Worm (Caenorhabditis elegans): ENCODE results near the gene cut-3.

Gene cut-3

DNA sequence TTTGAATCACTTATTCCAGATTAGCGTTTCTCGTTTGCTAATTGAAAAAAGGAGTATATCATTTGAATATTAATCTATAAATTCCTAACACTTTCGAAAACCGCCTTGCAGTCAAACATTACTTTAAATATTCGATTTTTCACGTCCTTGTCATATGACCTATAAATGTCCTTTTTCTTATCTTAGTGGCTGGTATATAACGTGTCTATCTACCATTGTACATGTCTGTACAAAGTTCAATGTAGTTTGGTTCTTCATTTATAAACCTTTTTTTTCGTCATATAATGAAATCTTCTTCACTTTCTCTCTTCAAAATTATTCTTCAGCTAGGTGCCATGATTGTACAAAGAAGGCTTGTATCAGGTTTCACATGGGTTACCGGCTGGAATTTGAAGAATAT, 39.0 kb upstream of the cut-3 start, which contains the start of gene gbh-2 (continued):
- no peak for TF ChIP-seq ceh-82 (tag; optimal IDR thresholded peaks at IDR 0.05)

DNA sequence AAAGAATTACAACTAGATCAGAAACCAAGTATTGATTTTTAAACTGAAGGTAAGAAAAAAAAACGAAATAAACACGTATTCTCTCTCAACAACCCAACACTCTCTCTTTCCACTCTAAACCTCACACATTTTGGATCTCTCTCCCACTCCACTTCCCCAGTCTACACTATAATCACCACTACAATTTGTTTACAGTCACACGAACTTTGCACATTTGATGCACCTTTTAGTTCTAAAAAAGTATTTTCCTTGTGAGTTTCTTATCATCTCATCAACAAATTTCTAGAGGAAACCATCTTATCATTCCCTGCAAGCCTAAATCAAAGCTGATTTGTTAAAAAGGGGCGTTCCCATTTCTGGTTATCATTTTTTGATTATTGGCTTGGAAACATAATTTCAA, 37.9 kb upstream of the cut-3 start:
- peak; percentile 63; the same call in 1 of the 2 replicates for TF ChIP-seq php-3 (GFP tag; IDR thresholded peaks at IDR 0.05)
- TF ChIP-seq lir-3 (tag; optimal IDR thresholded peaks at IDR 0.05), result no peak
- no peak for TF ChIP-seq T20F7.1 (GFP tag; optimal IDR thresholded peaks at IDR 0.05)
- TF ChIP-seq dmd-6 (GFP tag; IDR thresholded peaks at IDR 0.05), result peak; percentile 85
- peak; percentile 54 for TF ChIP-seq hlh-30 (tag; optimal IDR thresholded peaks at IDR 0.05; ENCODE audit: insufficient read depth)
- peak in 1 of 2 experiments; percentile 77 for TF ChIP-seq daf-16 (GFP tag; optimal IDR thresholded peaks at IDR 0.05)
- peak; percentile 98 for TF ChIP-seq daf-16 (tag; optimal IDR thresholded peaks at IDR 0.05)
- TF ChIP-seq hlh-11 (tag; optimal IDR thresholded peaks at IDR 0.05), result peak; percentile 87
- TF ChIP-seq mep-1 (tag; optimal IDR thresholded peaks at IDR 0.05), result peak; percentile 58
- no peak for TF ChIP-seq unc-62 (GFP tag; optimal IDR thresholded peaks at IDR 0.05 in 1 of 2)
- no peak for TF ChIP-seq unc-62 (tag; optimal IDR thresholded peaks at IDR 0.05)
- TF ChIP-seq nhr-28 (tag; optimal IDR thresholded peaks at IDR 0.05), result peak; percentile 100
- no peak for TF ChIP-seq nhr-11 (tag; optimal IDR thresholded peaks at IDR 0.05)
- no peak for TF ChIP-seq lin-39 (tag; optimal IDR thresholded peaks at IDR 0.05)
- TF ChIP-seq lin-13 (GFP tag; optimal IDR thresholded peaks at IDR 0.05), result peak; percentile 41
- peak; percentile 80 for TF ChIP-seq aha-1 (tag)
- TF ChIP-seq daf-8 (GFP tag; IDR thresholded peaks at IDR 0.05), result no peak
- no peak for TF ChIP-seq Y105C5A.15 (GFP tag; IDR thresholded peaks at IDR 0.05)
- TF ChIP-seq dve-1 (tag; optimal IDR thresholded peaks at IDR 0.05; ENCODE audit: insufficient read depth), result peak; percentile 94
- TF ChIP-seq nhr-48 (tag; optimal IDR thresholded peaks at IDR 0.05), result peak; percentile 73
- no peak for TF ChIP-seq dmd-8 (GFP tag; IDR thresholded peaks at IDR 0.05)
- TF ChIP-seq hif-1 (tag; optimal IDR thresholded peaks at IDR 0.05), result peak in 1 of 2 experiments; percentile 86
- peak in 1 of 2 experiments; percentile 51 for TF ChIP-seq lsy-2 (tag; optimal IDR thresholded peaks at IDR 0.05)
- TF ChIP-seq ceh-32 (tag; optimal IDR thresholded peaks at IDR 0.05; ENCODE audit: poor library complexity), result no peak
- TF ChIP-seq D1046.2 (GFP tag; IDR thresholded peaks at IDR 0.05), result no peak
- no peak for TF ChIP-seq F49E8.2 (tag; optimal IDR thresholded peaks at IDR 0.05; ENCODE audit: borderline replicate concordance)
- TF ChIP-seq unc-130 (GFP tag; optimal IDR thresholded peaks at IDR 0.05), result no peak
- TF ChIP-seq nhr-102 (tag; optimal IDR thresholded peaks at IDR 0.05), result peak; percentile 18
- no peak for TF ChIP-seq zfp-3 (GFP tag; conservative IDR thresholded peaks at IDR 0.05)
- TF ChIP-seq madf-5 (GFP tag; IDR thresholded peaks at IDR 0.05), result no peak
- TF ChIP-seq dmd-9 (GFP tag; IDR thresholded peaks at IDR 0.05), result no peak
- TF ChIP-seq nhr-41 (GFP tag; IDR thresholded peaks at IDR 0.05), result no peak
- no peak for TF ChIP-seq ceh-82 (tag; optimal IDR thresholded peaks at IDR 0.05)
- TF ChIP-seq nhr-77 (tag; optimal IDR thresholded peaks at IDR 0.05), result peak; percentile 73
- peak; percentile 16 for TF ChIP-seq nhr-25 (tag; optimal IDR thresholded peaks at IDR 0.05; ENCODE audit: borderline replicate concordance, insufficient read depth)
- peak; percentile 56 for TF ChIP-seq pqm-1 (tag; optimal IDR thresholded peaks at IDR 0.05)
- TF ChIP-seq nhr-76 (tag; optimal IDR thresholded peaks at IDR 0.05), result no peak
- peak; percentile 30 for TF ChIP-seq mes-2 (tag; optimal IDR thresholded peaks at IDR 0.05; ENCODE audit: poor library complexity, severe bottlenecking)
- TF ChIP-seq mxl-3 (GFP tag; optimal IDR thresholded peaks at IDR 0.05), result peak; percentile 19
- no peak for TF ChIP-seq nhr-111 (GFP tag; optimal IDR thresholded peaks at IDR 0.05)
- TF ChIP-seq pha-4 (GFP tag; IDR thresholded peaks at IDR 0.05), result 0 out of 2 replicates have a peak, but pooled peaks have one; percentile 42
- no peak for TF ChIP-seq pha-4 (tag; optimal IDR thresholded peaks at IDR 0.05)

Measured in whole organism, L4 larva.